Worm (Caenorhabditis elegans): Measurements from ENCODE around the gene zip-5.

ce11 chrV:13259527-13259926 is 4.8 kb upstream of the zip-5 start:
- no peak for TF ChIP-seq ref-1 (GFP tag; conservative IDR thresholded peaks at IDR 0.05)
- no peak for TF ChIP-seq cog-1 (tag; optimal IDR thresholded peaks at IDR 0.05)
- no peak for TF ChIP-seq tab-1 (GFP tag; IDR thresholded peaks at IDR 0.05)
- TF ChIP-seq med-1 (GFP tag; optimal IDR thresholded peaks at IDR 0.05; ENCODE audit: insufficient read depth), result no peak
- no peak for TF ChIP-seq flt-1 (GFP tag; IDR thresholded peaks at IDR 0.05)
- no peak for TF ChIP-seq ztf-29 (GFP tag; IDR thresholded peaks at IDR 0.05)

Measured in whole organism, midembryonic.